Worm (Caenorhabditis elegans) whole organism, young adult: ENCODE measurements around the gene E04D5.5.

Source experiments
- C17E4.6 ChIP-seq: fragments of 200-800 bp; sonication (Bioruptor generic); IDR thresholded peaks from 2 replicates; pipeline ENCODE4 v1.3.6; 2022; ENCODE audit warnings: missing genetic modification reagents, missing genetic modification characterization, missing compliant biosample characterization
- F10E7.11 ChIP-seq: sonication (generic microtip); optimal IDR thresholded peaks from 2 replicates; lab custom pipeline; 2017; ENCODE audit warnings: mild to moderate bottlenecking, missing genetic modification characterization, moderate library complexity, missing compliant biosample characterization
- F33H1.4 ChIP-seq: fragments of 200-800 bp; sonication (Bioruptor generic); IDR thresholded peaks from 2 replicates; pipeline ENCODE4 v1.3.6; 2022; ENCODE audit warnings: missing genetic modification reagents, missing genetic modification characterization, missing compliant biosample characterization
- F37B4.10 ChIP-seq: fragments of 200-800 bp; sonication (Bioruptor generic); IDR thresholded peaks from 2 replicates; pipeline ENCODE4 v1.3.6; 2022; ENCODE audit warnings: missing genetic modification characterization, missing compliant biosample characterization
- F39B2.1 ChIP-seq: fragments of 200-800 bp; sonication (Bioruptor generic); IDR thresholded peaks from 2 replicates; pipeline ENCODE4 v1.3.6; 2022; ENCODE audit warnings: missing genetic modification reagents, missing genetic modification characterization, missing compliant biosample characterization
- K11D2.4 ChIP-seq: fragments of 200-800 bp; sonication (Bioruptor generic); IDR thresholded peaks from 2 replicates; pipeline ENCODE4 v1.3.6; 2022; ENCODE audit warnings: missing genetic modification reagents, missing genetic modification characterization, missing compliant biosample characterization
- T26A5.8 ChIP-seq: sonication (generic microtip); optimal IDR thresholded peaks from 2 replicates; lab custom pipeline; 2016; ENCODE audit warnings: missing genetic modification characterization, missing compliant biosample characterization
- Y53F4B.3 ChIP-seq: fragments of 200-800 bp; sonication (Bioruptor generic); IDR thresholded peaks from 2 replicates; pipeline ENCODE4 v1.3.6; 2022; ENCODE audit warnings: missing genetic modification reagents, missing genetic modification characterization, missing compliant biosample characterization
- Y53G8AR.9 ChIP-seq: fragments of 200-800 bp; sonication (Bioruptor generic); conservative IDR thresholded peaks from 2 replicates; pipeline ENCODE4 v1.3.6; 2022; ENCODE audit warnings: missing genetic modification reagents, missing genetic modification characterization, missing compliant biosample characterization
- Y67H2A.10 ChIP-seq: fragments of 200-800 bp; sonication (Bioruptor generic); conservative IDR thresholded peaks from 2 replicates; pipeline ENCODE4 v1.3.6; 2022; ENCODE audit warnings: missing genetic modification reagents, missing genetic modification characterization, missing compliant biosample characterization
- ZK185.1 ChIP-seq: sonication (generic microtip); optimal IDR thresholded peaks from 2 replicates; lab custom pipeline; 2016; ENCODE audit warnings: mild to moderate bottlenecking, missing genetic modification characterization, missing compliant biosample characterization; ENCODE audit not compliant: poor library complexity, severe bottlenecking
- aptf-2 ChIP-seq: fragments of 200-800 bp; sonication (Bioruptor generic); conservative IDR thresholded peaks from 2 replicates; pipeline ENCODE4 v1.3.6; 2022; ENCODE audit warnings: missing genetic modification reagents, missing genetic modification characterization, missing compliant biosample characterization
- athp-1 ChIP-seq: sonication (generic microtip); optimal IDR thresholded peaks from 2 replicates; lab custom pipeline; 2017; ENCODE audit warnings: mild to moderate bottlenecking, missing genetic modification characterization, missing compliant biosample characterization
- bed-2 ChIP-seq: fragments of 200-800 bp; sonication (Bioruptor generic); IDR thresholded peaks from 2 replicates; pipeline ENCODE4 v1.3.6; 2022; ENCODE audit warnings: missing genetic modification reagents, missing genetic modification characterization, missing compliant biosample characterization
- ccch-3 ChIP-seq: fragments of 200-800 bp; sonication (Bioruptor generic); optimal IDR thresholded peaks from 2 replicates; lab custom pipeline; 2018; ENCODE audit warnings: mild to moderate bottlenecking, missing genetic modification characterization, missing compliant biosample characterization
- cebp-2 ChIP-seq: fragments of 200-800 bp; sonication (Bioruptor generic); IDR thresholded peaks from 2 replicates; pipeline ENCODE4 v1.3.6; 2022; ENCODE audit warnings: missing genetic modification characterization, missing compliant biosample characterization
- die-1 ChIP-seq: sonication (generic microtip); optimal IDR thresholded peaks from 2 replicates; lab custom pipeline; 2016; ENCODE audit warnings: missing genotype, mild to moderate bottlenecking, missing genetic modification characterization, missing compliant biosample characterization
- dox-1 ChIP-seq: fragments of 200-800 bp; sonication (Bioruptor generic); IDR thresholded peaks from 2 replicates; pipeline ENCODE4 v1.3.6; 2022; ENCODE audit warnings: missing genetic modification reagents, missing genetic modification characterization, missing compliant biosample characterization
- efl-1 ChIP-seq: fragments of 150-350 bp; optimal IDR thresholded peaks from 2 replicates; lab custom pipeline; 2014; ENCODE audit warnings: missing biosample characterization, missing genetic modification reagents, missing genetic modification characterization
- egrh-3 ChIP-seq: fragments of 200-800 bp; sonication (Bioruptor generic); IDR thresholded peaks from 2 replicates; pipeline ENCODE4 v1.3.6; 2022; ENCODE audit warnings: missing genetic modification reagents, missing genetic modification characterization, missing compliant biosample characterization
- ets-4 ChIP-seq: fragments of 200-800 bp; sonication (Bioruptor generic); optimal IDR thresholded peaks from 2 replicates; lab custom pipeline; 2018; ENCODE audit warnings: mild to moderate bottlenecking, missing genetic modification characterization, missing compliant biosample characterization
- gei-17 ChIP-seq: fragments of 200-800 bp; sonication (Bioruptor generic); optimal IDR thresholded peaks from 2 replicates; lab custom pipeline; 2018; ENCODE audit warnings: mild to moderate bottlenecking, missing genetic modification characterization, missing compliant biosample characterization
- hrde-1 ChIP-seq: sonication (generic microtip); optimal IDR thresholded peaks from 2 replicates; lab custom pipeline; 2016; ENCODE audit warnings: missing genetic modification characterization, mild to moderate bottlenecking, missing compliant biosample characterization, moderate library complexity, missing genotype, missing genetic modification reagents, borderline replicate concordance
- lag-1 ChIP-seq: fragments of 200-800 bp; sonication (Bioruptor generic); IDR thresholded peaks from 2 replicates; pipeline ENCODE4 v1.3.6; 2022; ENCODE audit warnings: missing genetic modification reagents, missing genetic modification characterization, missing compliant biosample characterization
- lin-26 ChIP-seq: fragments of 200-800 bp; sonication (Bioruptor generic); IDR thresholded peaks from 2 replicates; pipeline ENCODE4 v1.3.6; 2022; ENCODE audit warnings: missing genetic modification reagents, missing genetic modification characterization, missing compliant biosample characterization
- lin-35 ChIP-seq, 3 experiments: fragments of 150-350 bp in 2 of 3; sonication (generic microtip) in 1 of 3; optimal IDR thresholded peaks; 2 replicates each; lab custom pipeline; 2014 to 2018; ENCODE audit warnings: missing biosample characterization in 3 of 3, missing genetic modification characterization in 3 of 3, missing genetic modification reagents in 3 of 3
- lin-40 ChIP-seq: sonication (generic microtip); optimal IDR thresholded peaks from 2 replicates; lab custom pipeline; 2016; ENCODE audit warnings: missing genetic modification characterization, mild to moderate bottlenecking, missing compliant biosample characterization, missing genotype, missing genetic modification reagents
- lsl-1 ChIP-seq: fragments of 200-800 bp; sonication (Bioruptor generic); optimal IDR thresholded peaks from 2 replicates; lab custom pipeline; 2018; ENCODE audit warnings: mild to moderate bottlenecking, missing genetic modification characterization, moderate library complexity, missing compliant biosample characterization
- madf-10 ChIP-seq: sonication (generic microtip); optimal IDR thresholded peaks from 2 replicates; lab custom pipeline; 2016; ENCODE audit warnings: mild to moderate bottlenecking, missing genetic modification characterization, missing compliant biosample characterization
- madf-3 ChIP-seq: fragments of 200-800 bp; sonication (Bioruptor generic); IDR thresholded peaks from 2 replicates; pipeline ENCODE4 v1.3.6; 2022; ENCODE audit warnings: missing genetic modification reagents, missing genetic modification characterization, missing compliant biosample characterization
- madf-6 ChIP-seq: fragments of 200-800 bp; sonication (Bioruptor generic); IDR thresholded peaks from 2 replicates; pipeline ENCODE4 v1.3.6; 2022; ENCODE audit warnings: missing genetic modification reagents, missing genetic modification characterization, missing compliant biosample characterization
- mes-4 ChIP-seq: sonication (generic microtip); optimal IDR thresholded peaks from 2 replicates; lab custom pipeline; 2016; ENCODE audit warnings: missing genotype, missing genetic modification characterization, missing compliant biosample characterization
- nfya-1 ChIP-seq: sonication (generic microtip); optimal IDR thresholded peaks from 2 replicates; lab custom pipeline; 2017; ENCODE audit warnings: antibody characterized with exemption, missing compliant biosample characterization, missing genetic modification characterization, borderline replicate concordance; ENCODE audit not compliant: insufficient read depth
- nfyb-1 ChIP-seq: fragments of 200-800 bp; sonication (Bioruptor generic); IDR thresholded peaks from 2 replicates; pipeline ENCODE4 v1.3.6; 2022; ENCODE audit warnings: missing genetic modification reagents, missing genetic modification characterization, missing compliant biosample characterization
- nhr-179 ChIP-seq: sonication (generic microtip); optimal IDR thresholded peaks from 2 replicates; lab custom pipeline; 2016; ENCODE audit warnings: mild to moderate bottlenecking, missing genetic modification characterization, missing compliant biosample characterization
- nhr-27 ChIP-seq: fragments of 200-800 bp; sonication (Bioruptor generic); optimal IDR thresholded peaks from 2 replicates; lab custom pipeline; 2018; ENCODE audit warnings: mild to moderate bottlenecking, missing genetic modification characterization, moderate library complexity, missing compliant biosample characterization
- nhr-80 ChIP-seq: sonication (generic microtip); optimal IDR thresholded peaks from 2 replicates; lab custom pipeline; 2016; ENCODE audit warnings: missing genetic modification characterization, missing compliant biosample characterization
- pbrm-1 ChIP-seq: fragments of 200-800 bp; sonication (Bioruptor generic); IDR thresholded peaks from 2 replicates; pipeline ENCODE4 v1.3.6; 2022; ENCODE audit warnings: missing genetic modification reagents, missing genetic modification characterization, missing compliant biosample characterization
- rcor-1 ChIP-seq: fragments of 200-800 bp; sonication (Bioruptor generic); IDR thresholded peaks from 2 replicates; pipeline ENCODE4 v1.3.6; 2022; ENCODE audit warnings: missing genetic modification reagents, missing genetic modification characterization, missing compliant biosample characterization
- rec-8 ChIP-seq, 2 experiments: sonication (generic microtip); optimal IDR thresholded peaks; 2 replicates each; lab custom pipeline; 2016; ENCODE audit warnings: mild to moderate bottlenecking in 2 of 2, missing genetic modification characterization in 2 of 2, missing genetic modification reagents in 2 of 2, missing genotype in 2 of 2, missing biosample characterization in 1 of 2, missing compliant biosample characterization in 1 of 2, moderate library complexity in 1 of 2
- repo-1 ChIP-seq: sonication (generic microtip); optimal IDR thresholded peaks from 2 replicates; lab custom pipeline; 2017; ENCODE audit warnings: mild to moderate bottlenecking, missing genetic modification characterization, missing compliant biosample characterization
- snpc-1.3 ChIP-seq: sonication (generic microtip); optimal IDR thresholded peaks from 2 replicates; lab custom pipeline; 2017; ENCODE audit warnings: missing genetic modification characterization, mild to moderate bottlenecking, missing compliant biosample characterization, antibody characterized with exemption, moderate library complexity, missing genotype, missing genetic modification reagents; ENCODE audit not compliant: insufficient read depth
- tlf-1 ChIP-seq: fragments of 200-800 bp; sonication (Bioruptor generic); optimal IDR thresholded peaks from 2 replicates; lab custom pipeline; 2018; ENCODE audit warnings: mild to moderate bottlenecking, missing genetic modification characterization, missing compliant biosample characterization
- unc-130 ChIP-seq: sonication (generic microtip); optimal IDR thresholded peaks from 2 replicates; lab custom pipeline; 2016; ENCODE audit warnings: missing genetic modification reagents, missing genetic modification characterization, missing compliant biosample characterization
- ztf-18 ChIP-seq: sonication (generic microtip); optimal IDR thresholded peaks from 2 replicates; lab custom pipeline; 2016; ENCODE audit warnings: missing genotype, mild to moderate bottlenecking, missing genetic modification characterization, missing compliant biosample characterization
- ztf-22 ChIP-seq: fragments of 200-800 bp; sonication (Bioruptor generic); optimal IDR thresholded peaks from 2 replicates; lab custom pipeline; 2018; ENCODE audit warnings: mild to moderate bottlenecking, missing genetic modification characterization, moderate library complexity, missing compliant biosample characterization
- ztf-26 ChIP-seq: sonication (generic microtip); optimal IDR thresholded peaks from 2 replicates; lab custom pipeline; 2017; ENCODE audit warnings: missing genetic modification characterization, missing compliant biosample characterization
- ztf-28 ChIP-seq: fragments of 200-800 bp; sonication (Bioruptor generic); IDR thresholded peaks from 2 replicates; pipeline ENCODE4 v1.3.6; 2022; ENCODE audit warnings: missing genetic modification reagents, missing genetic modification characterization, missing compliant biosample characterization
- ztf-6 ChIP-seq: fragments of 200-800 bp; sonication (Bioruptor generic); IDR thresholded peaks from 2 replicates; pipeline ENCODE4 v1.3.6; 2022; ENCODE audit warnings: missing genetic modification reagents, missing genetic modification characterization, missing compliant biosample characterization

The E04D5.5 gene

ce11 chrII:10389776-10390175, 21.3 kb upstream of the E04D5.5 start (continued):
- TF ChIP-seq Y67H2A.10 (no peak), ets-4 (peak; percentile 57), K11D2.4 (no peak), Y53F4B.3 (GFP tag; lab: Robert Waterston, UW) (no peak), dox-1 (GFP tag; lab: Robert Waterston, UW) (peak; percentile 59), athp-1 (tag; lab: Kevin White, UChicago) (no peak), gei-17 (GFP tag; lab: Kevin White, UChicago) (no peak), lin-26 (GFP tag; lab: Robert Waterston, UW) (no peak), efl-1 (no peak), ztf-28 (GFP tag; lab: Robert Waterston, UW) (no peak), lag-1 (GFP tag; lab: Robert Waterston, UW) (no peak), ztf-26 (tag; lab: Kevin White, UChicago) (no peak), ztf-6 (no peak), aptf-2 (GFP tag; lab: Robert Waterston, UW) (no peak), rcor-1 (GFP tag; lab: Robert Waterston, UW) (no peak), nhr-179 (tag; lab: Kevin White, UChicago) (no peak), F39B2.1 (GFP tag; lab: Robert Waterston, UW) (no peak), mes-4 (tag; lab: Kevin White, UChicago) (no peak), ztf-18 (no peak), ccch-3 (GFP tag; lab: Kevin White, UChicago) (no peak), unc-130 (GFP tag; lab: Kevin White, UChicago) (no peak), die-1 (no peak), egrh-3 (GFP tag; lab: Robert Waterston, UW) (no peak), Y53G8AR.9 (GFP tag; lab: Robert Waterston, UW) (no peak), repo-1 (no peak), bed-2 (GFP tag; lab: Robert Waterston, UW) (no peak), nhr-27 (tag; lab: Kevin White, UChicago) (no peak), snpc-1.3 (tag; lab: Kevin White, UChicago) (no peak), madf-6 (0 out of 2 replicates have a peak, but pooled peaks have one; percentile 15), lin-40 (tag; lab: Kevin White, UChicago) (no peak), C17E4.6 (no peak), F37B4.10 (GFP tag; lab: Robert Waterston, UW) (no peak), pbrm-1 (GFP tag; lab: Robert Waterston, UW) (0 out of 2 replicates have a peak, but pooled peaks have one; percentile 13), nhr-80 (tag; lab: Kevin White, UChicago) (peak; percentile 86), F33H1.4 (no peak), tlf-1 (GFP tag; lab: Kevin White, UChicago) (peak; percentile 9), T26A5.8 (tag; lab: Kevin White, UChicago) (no peak), madf-3 (no peak), cebp-2 (GFP tag; lab: Robert Waterston, UW) (0 out of 2 replicates have a peak, but pooled peaks have one; percentile 81), lsl-1 (no peak), nfya-1 (tag; lab: Kevin White, UChicago) (no peak), ZK185.1 (tag; lab: Kevin White, UChicago) (no peak), lin-35 (GFP tag; optimal IDR thresholded peaks at IDR 0.05; lab: Kevin White, UChicago) (peak in 1 of 3 experiments; percentile 22), nfyb-1 (peak; percentile 83; the same call in 1 of the 2 replicates), ztf-22 (GFP tag; lab: Kevin White, UChicago) (peak; percentile 23), madf-10 (peak; percentile 41), rec-8 (tag; optimal IDR thresholded peaks at IDR 0.05; lab: Kevin White, UChicago) (no peak), F10E7.11 (tag; lab: Kevin White, UChicago) (no peak), hrde-1 (no peak)
